Fruit fly (Drosophila melanogaster) whole organism, adult: ENCODE data around the gene Tasp1.

ENCODE experiments used
- CG7045 ChIP-seq: fragments of 200-800 bp; sonication (Bioruptor generic); optimal IDR thresholded peaks from 2 replicates; lab custom pipeline; 2017; ENCODE audit warnings: missing biosample characterization, mild to moderate bottlenecking, missing genetic modification characterization
- CG7101 ChIP-seq: fragments of 200-800 bp; sonication (Bioruptor generic); optimal IDR thresholded peaks from 2 replicates; lab custom pipeline; 2018; ENCODE audit warnings: missing biosample characterization, mild to moderate bottlenecking, missing genetic modification characterization, moderate library complexity
- Crg-1 ChIP-seq: fragments of 200-800 bp; sonication (Bioruptor generic); optimal IDR thresholded peaks from 2 replicates; lab custom pipeline; 2016; ENCODE audit warnings: missing biosample characterization, missing genetic modification characterization
- Hr96 ChIP-seq: fragments of 200-800 bp; sonication (Bioruptor generic); optimal IDR thresholded peaks from 2 replicates; lab custom pipeline; 2016; ENCODE audit warnings: missing biosample characterization, missing genetic modification characterization
- cic ChIP-seq: fragments of 200-800 bp; sonication (Bioruptor generic); optimal IDR thresholded peaks from 2 replicates; lab custom pipeline; 2017; ENCODE audit warnings: missing biosample characterization, mild to moderate bottlenecking, missing genetic modification characterization, moderate library complexity
- toe ChIP-seq: fragments of 200-800 bp; sonication (Bioruptor generic); optimal IDR thresholded peaks from 2 replicates; lab custom pipeline; 2016; ENCODE audit warnings: missing biosample characterization, missing genetic modification characterization

DNA sequence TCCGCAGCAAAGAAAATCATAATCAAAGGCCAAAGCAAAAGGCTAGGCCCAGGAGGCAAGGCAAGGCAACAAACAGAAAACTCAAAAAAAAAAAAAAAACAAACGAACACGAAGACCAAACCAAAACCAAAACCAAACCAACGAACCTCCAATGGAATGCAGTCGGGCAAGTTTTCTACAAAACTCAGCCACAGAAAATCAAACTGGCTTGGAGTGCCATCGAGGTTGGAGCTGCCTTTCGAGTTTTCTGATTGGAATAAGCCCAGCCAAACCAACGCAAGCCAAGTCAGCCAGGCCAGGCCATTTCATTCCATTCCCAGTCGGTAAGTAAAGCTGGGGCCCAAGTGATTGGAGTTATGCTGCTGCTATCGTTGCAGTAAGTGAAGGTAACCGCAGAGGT lies 44.7 kb downstream of the Tasp1 start:
- no peak for TF ChIP-seq Hr96 (GFP tag; lab: Kevin White, UChicago)
- TF ChIP-seq CG7101 (tag; lab: Kevin White, UChicago), result no peak
- TF ChIP-seq cic (GFP tag; lab: Kevin White, UChicago), result no peak
- no peak for TF ChIP-seq toe (GFP tag; lab: Kevin White, UChicago)
- no peak for TF ChIP-seq Crg-1
- TF ChIP-seq CG7045 (GFP tag; lab: Kevin White, UChicago), result no peak
